Fruit fly (Drosophila melanogaster) whole organism, pupa: ENCODE data around the gene fipi.
A peak's percentile ranks its signal among the peaks of the same experiment; 100 is the strongest.

Experiments used
- CG10348 ChIP-seq: fragments of 200-800 bp; sonication (Bioruptor generic); IDR thresholded peaks from 2 replicates; pipeline ENCODE4 v1.3.6; 2022; ENCODE audit warnings: missing biosample characterization, missing genetic modification characterization
- CG12605 ChIP-seq: fragments of 200-800 bp; sonication (Bioruptor generic); IDR thresholded peaks from 2 replicates; pipeline ENCODE4 v1.3.6; 2022; ENCODE audit warnings: missing biosample characterization, missing genetic modification characterization
- CG13204 ChIP-seq: fragments of 200-800 bp; sonication (Bioruptor generic); optimal IDR thresholded peaks from 2 replicates; lab custom pipeline; 2018; ENCODE audit warnings: missing biosample characterization, mild to moderate bottlenecking, missing genetic modification characterization, moderate library complexity
- CG14655 ChIP-seq: fragments of 200-800 bp; sonication (Bioruptor generic); optimal IDR thresholded peaks from 3 replicates; lab custom pipeline; 2017; ENCODE audit warnings: mild to moderate bottlenecking, missing biosample characterization, missing genetic modification reagents, missing genetic modification characterization
- CG15710 ChIP-seq: fragments of 200-800 bp; sonication (Bioruptor generic); optimal IDR thresholded peaks from 2 replicates; lab custom pipeline; 2018; ENCODE audit warnings: missing biosample characterization, mild to moderate bottlenecking, missing genetic modification characterization, moderate library complexity
- CG17806 ChIP-seq: fragments of 200-800 bp; sonication (Bioruptor generic); optimal IDR thresholded peaks from 2 replicates; lab custom pipeline; 2018; ENCODE audit warnings: missing biosample characterization, mild to moderate bottlenecking, missing genetic modification characterization, moderate library complexity
- CG32121 ChIP-seq: fragments of 200-800 bp; sonication (Bioruptor generic); IDR thresholded peaks from 2 replicates; pipeline ENCODE4 v1.3.6; 2022; ENCODE audit warnings: missing biosample characterization, missing genetic modification characterization
- CG34367 ChIP-seq: fragments of 200-800 bp; sonication (Bioruptor generic); optimal IDR thresholded peaks from 2 replicates; lab custom pipeline; 2018; ENCODE audit warnings: missing biosample characterization, mild to moderate bottlenecking, missing genetic modification characterization
- CG4496 ChIP-seq: fragments of 200-800 bp; sonication (Bioruptor generic); IDR thresholded peaks from 3 replicates; pipeline ENCODE4 v1.3.6; 2022; ENCODE audit warnings: missing biosample characterization, missing genetic modification characterization
- CG8159 ChIP-seq: fragments of 200-800 bp; sonication (Bioruptor generic); optimal IDR thresholded peaks from 3 replicates; lab custom pipeline; 2018; ENCODE audit warnings: missing biosample characterization, mild to moderate bottlenecking, missing genetic modification characterization, moderate library complexity
- CG8301 ChIP-seq: fragments of 200-800 bp; sonication (Bioruptor generic); optimal IDR thresholded peaks from 2 replicates; lab custom pipeline; 2018; ENCODE audit warnings: missing biosample characterization, mild to moderate bottlenecking, missing genetic modification characterization
- CG9948 ChIP-seq: fragments of 200-800 bp; sonication (Bioruptor generic); optimal IDR thresholded peaks from 2 replicates; lab custom pipeline; 2018; ENCODE audit warnings: missing biosample characterization, mild to moderate bottlenecking, missing genetic modification characterization, moderate library complexity
- D1 ChIP-seq: fragments of 200-800 bp; sonication (Bioruptor generic); optimal IDR thresholded peaks from 2 replicates; lab custom pipeline; 2018; ENCODE audit warnings: missing biosample characterization, mild to moderate bottlenecking, missing genetic modification characterization, moderate library complexity
- EcR ChIP-seq: fragments of 200-800 bp; sonication (Bioruptor generic); optimal IDR thresholded peaks from 3 replicates; lab custom pipeline; 2019; ENCODE audit warnings: missing biosample characterization, missing genetic modification characterization, mild to moderate bottlenecking, moderate library complexity, missing genetic modification reagents
- Ets98B ChIP-seq: fragments of 200-800 bp; sonication (Bioruptor generic); IDR thresholded peaks from 2 replicates; pipeline ENCODE4 v1.3.6; 2022; ENCODE audit warnings: missing biosample characterization, missing genetic modification characterization
- Pif1A ChIP-seq: fragments of 200-800 bp; sonication (Bioruptor generic); optimal IDR thresholded peaks from 3 replicates; lab custom pipeline; 2016; ENCODE audit warnings: missing biosample characterization, missing genetic modification characterization
- Pif1B ChIP-seq: fragments of 200-800 bp; sonication (Bioruptor generic); optimal IDR thresholded peaks from 3 replicates; lab custom pipeline; 2016; ENCODE audit warnings: missing biosample characterization, missing genetic modification characterization
- Snoo ChIP-seq: fragments of 200-800 bp; sonication (Bioruptor generic); optimal IDR thresholded peaks from 3 replicates; lab custom pipeline; 2017; ENCODE audit warnings: missing biosample characterization, mild to moderate bottlenecking, missing genetic modification characterization, inconsistent platforms
- fd96Ca ChIP-seq: fragments of 200-800 bp; sonication (Bioruptor generic); IDR thresholded peaks from 3 replicates; pipeline ENCODE4 v1.3.6; 2022; ENCODE audit warnings: missing biosample characterization, missing genetic modification characterization
- gl ChIP-seq: fragments of 200-800 bp; sonication (Bioruptor generic); optimal IDR thresholded peaks from 2 replicates; lab custom pipeline; 2018; ENCODE audit warnings: missing biosample characterization, mild to moderate bottlenecking, missing genetic modification characterization
- rn ChIP-seq: fragments of 200-800 bp; sonication (Bioruptor generic); IDR thresholded peaks from 2 replicates; pipeline ENCODE4 v1.3.6; 2022; ENCODE audit warnings: missing biosample characterization, missing genetic modification characterization

fipi gene

DNA sequence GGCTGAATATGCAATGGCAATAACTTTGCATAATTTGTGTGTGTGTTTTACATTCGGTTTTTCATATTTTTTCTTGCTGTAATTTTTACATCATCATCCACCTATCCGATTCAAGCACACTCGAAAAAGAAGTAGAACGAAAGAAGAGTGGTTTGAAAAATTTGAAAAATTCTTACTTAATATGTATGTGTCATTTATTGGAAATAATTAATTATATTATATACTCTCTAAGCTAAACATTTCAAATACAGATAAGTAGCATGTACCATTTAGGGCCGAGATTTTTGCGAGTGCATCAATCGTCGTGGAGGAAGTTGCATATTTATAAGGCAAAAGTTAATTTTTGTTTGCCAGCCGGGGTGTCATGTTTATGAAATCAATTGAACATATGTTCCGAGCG lies 12.3 kb upstream of the fipi start:
- TF ChIP-seq D1 (tag; lab: Kevin White, UChicago): no peak
- TF ChIP-seq Pif1A (GFP tag; lab: Kevin White, UChicago): no peak
- peak; percentile 3 for TF ChIP-seq CG17806 (tag; lab: Kevin White, UChicago)
- peak; percentile 14 for TF ChIP-seq CG8159 (tag; lab: Kevin White, UChicago)
- TF ChIP-seq, all 21 proteins: peak for 2

DNA sequence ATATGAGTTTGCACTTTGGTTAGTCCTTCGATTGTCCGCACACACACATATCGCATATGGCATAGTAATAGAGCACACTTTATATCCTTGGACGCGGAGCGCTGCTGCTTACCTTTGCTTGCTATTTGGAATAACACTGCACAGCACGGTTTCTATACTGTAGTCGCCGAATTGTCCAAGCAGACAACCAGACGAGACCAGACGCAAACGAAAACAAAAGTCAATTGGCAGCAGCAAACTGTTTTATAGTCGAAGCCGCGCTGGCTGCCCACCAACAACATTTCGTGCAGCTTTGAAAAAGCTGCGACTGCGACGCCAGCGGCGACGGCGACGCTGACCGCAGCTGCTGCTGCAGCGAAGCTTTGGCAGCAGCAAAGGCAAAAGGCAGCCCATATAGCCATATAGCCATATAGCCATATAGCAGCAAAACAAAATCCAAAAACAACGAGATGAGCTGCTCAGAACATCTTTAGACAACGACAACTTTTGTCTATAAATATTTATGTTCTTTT lies 7.9 kb upstream of the fipi start, which contains the start of gene slf:
Gene slf (minus strand): TSS at position 219 of the 512 bp plus-strand sequence.
- TF ChIP-seq CG10348 (GFP tag; lab: Robert Waterston, UW) (no peak), CG8159 (tag; lab: Kevin White, UChicago) (no peak), Ets98B (0 out of 2 replicates have a peak, but pooled peaks have one; percentile 23), Pif1A (GFP tag; lab: Kevin White, UChicago) (no peak)

DNA sequence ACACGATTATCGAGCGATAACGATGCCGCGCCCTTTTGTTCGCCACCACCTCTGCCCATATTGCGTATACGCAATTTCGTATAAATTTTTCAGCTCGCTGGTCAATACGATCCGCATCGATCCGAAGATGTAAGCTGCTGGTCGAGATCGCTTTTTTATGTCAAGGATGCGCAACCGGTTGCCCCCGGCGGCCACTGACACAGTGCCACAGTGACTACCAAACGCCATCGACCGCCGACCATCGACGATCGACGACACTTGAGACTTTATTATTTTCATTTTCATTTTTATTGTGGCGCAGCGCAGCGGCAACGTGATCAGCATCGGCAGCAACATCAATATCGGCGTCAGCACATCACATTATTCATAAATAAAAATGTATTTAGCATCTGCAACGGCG lies 6.2 kb upstream of the fipi start:
- TF ChIP-seq CG8301 (tag; lab: Kevin White, UChicago) (no peak), EcR (peak; percentile 95)

DNA sequence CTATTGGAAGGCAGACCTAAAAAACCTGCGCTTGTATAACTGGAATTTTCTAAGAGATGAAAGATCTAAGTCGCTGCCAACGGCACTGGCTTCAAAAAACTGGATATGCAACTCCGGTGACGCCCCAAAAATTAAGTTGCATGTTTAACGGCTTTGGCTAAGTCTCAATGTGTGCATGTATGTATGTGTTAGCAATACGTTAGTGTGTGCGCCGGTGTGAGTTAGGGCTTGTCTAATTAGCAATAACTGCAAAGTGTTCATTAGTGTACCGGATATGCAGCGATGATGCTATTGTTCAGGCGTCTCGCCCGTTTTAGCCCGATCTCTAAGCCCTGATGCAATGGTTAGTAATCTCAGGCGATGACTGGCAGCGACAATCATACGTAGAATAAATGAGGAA lies 5.0 kb upstream of the fipi start:
- TF ChIP-seq CG10348 (GFP tag; lab: Robert Waterston, UW) (no peak), EcR (no peak), CG15710 (tag; lab: Kevin White, UChicago) (no peak), Pif1B (GFP tag; lab: Kevin White, UChicago) (no peak), CG17806 (tag; lab: Kevin White, UChicago) (no peak), Pif1A (GFP tag; lab: Kevin White, UChicago) (no peak), rn (no peak), gl (tag; lab: Kevin White, UChicago) (no peak), CG34367 (tag; lab: Kevin White, UChicago) (no peak), CG9948 (tag; lab: Kevin White, UChicago) (no peak), CG8159 (tag; lab: Kevin White, UChicago) (no peak), CG4496 (GFP tag; lab: Robert Waterston, UW) (no peak), fd96Ca (GFP tag; lab: Robert Waterston, UW) (no peak), CG12605 (GFP tag; lab: Robert Waterston, UW) (no peak), Ets98B (no peak), CG32121 (GFP tag; lab: Robert Waterston, UW) (no peak)

DNA sequence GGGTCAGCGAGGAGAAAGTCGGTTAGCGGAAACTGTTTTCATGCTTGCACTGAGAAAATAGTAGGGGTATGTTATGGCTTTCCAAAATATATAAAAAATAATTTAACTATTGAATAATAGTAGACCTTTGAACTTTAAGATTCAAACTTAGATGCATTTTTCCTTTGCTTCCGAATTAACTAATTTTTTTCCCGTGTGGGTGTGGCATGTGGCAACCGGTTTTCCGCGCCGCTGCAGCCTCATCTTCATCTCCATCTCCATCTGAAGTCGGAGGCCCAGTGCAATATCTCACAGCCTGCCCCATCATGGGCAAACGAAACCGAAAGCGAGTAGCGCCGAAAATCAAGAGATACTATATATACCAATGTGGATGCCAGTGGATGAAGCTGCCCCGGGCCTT lies 3.8 kb upstream of the fipi start:
- peak; percentile 73 for TF ChIP-seq Pif1A (GFP tag; lab: Kevin White, UChicago)
- TF ChIP-seq CG8159 (tag; lab: Kevin White, UChicago): peak; percentile 50
- TF ChIP-seq gl (tag; lab: Kevin White, UChicago): no peak
- peak; percentile 12 for TF ChIP-seq CG9948 (tag; lab: Kevin White, UChicago)
- peak; percentile 89 for TF ChIP-seq CG14655 (GFP tag; lab: Kevin White, UChicago)
- TF ChIP-seq EcR: no peak
- no peak for TF ChIP-seq CG10348 (GFP tag; lab: Robert Waterston, UW)
- TF ChIP-seq CG4496 (GFP tag; lab: Robert Waterston, UW): peak; percentile 81
- TF ChIP-seq Ets98B: peak; percentile 87
- no peak for TF ChIP-seq CG13204
- no peak for TF ChIP-seq CG15710 (tag; lab: Kevin White, UChicago)
- no peak for TF ChIP-seq Pif1B (GFP tag; lab: Kevin White, UChicago)
- TF ChIP-seq D1 (tag; lab: Kevin White, UChicago): no peak
- peak; percentile 89 for TF ChIP-seq fd96Ca (GFP tag; lab: Robert Waterston, UW)
- no peak for TF ChIP-seq CG34367 (tag; lab: Kevin White, UChicago)
- TF ChIP-seq CG17806 (tag; lab: Kevin White, UChicago): peak; percentile 50
- peak; percentile 67 for TF ChIP-seq rn
- TF ChIP-seq Snoo: no peak
- TF ChIP-seq CG8301 (tag; lab: Kevin White, UChicago): peak; percentile 88
- TF ChIP-seq CG12605 (GFP tag; lab: Robert Waterston, UW): no peak
- peak; percentile 55 for TF ChIP-seq CG32121 (GFP tag; lab: Robert Waterston, UW)
- TF ChIP-seq, all 21 proteins: peak for 11

DNA sequence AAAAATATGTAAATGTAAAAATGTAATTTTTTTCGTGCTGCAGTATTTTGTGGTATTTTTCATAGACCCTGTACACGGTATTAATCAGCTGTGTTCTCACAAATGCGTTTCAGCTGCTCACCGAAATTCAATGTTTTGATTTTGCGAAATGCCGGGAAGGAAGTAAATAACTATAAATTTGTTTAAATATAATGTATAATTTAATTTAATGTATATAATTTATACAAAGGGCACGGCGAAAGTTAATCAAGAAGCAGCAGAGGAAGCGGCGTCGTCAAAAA lies 620 bp upstream of the fipi start, which contains the start of gene CG3294:
Gene CG3294 (plus strand): TSS at position 26 of the 281 bp plus-strand sequence.
- no peak for TF ChIP-seq rn
- TF ChIP-seq CG15710 (tag; lab: Kevin White, UChicago): no peak
- TF ChIP-seq D1 (tag; lab: Kevin White, UChicago): no peak
- TF ChIP-seq Snoo: no peak
- no peak for TF ChIP-seq CG34367 (tag; lab: Kevin White, UChicago)
- TF ChIP-seq CG8159 (tag; lab: Kevin White, UChicago): no peak
- TF ChIP-seq CG12605 (GFP tag; lab: Robert Waterston, UW): no peak
- no peak for TF ChIP-seq CG13204
- no peak for TF ChIP-seq fd96Ca (GFP tag; lab: Robert Waterston, UW)
- no peak for TF ChIP-seq CG10348 (GFP tag; lab: Robert Waterston, UW)
- TF ChIP-seq Pif1A (GFP tag; lab: Kevin White, UChicago): no peak
- no peak for TF ChIP-seq CG14655 (GFP tag; lab: Kevin White, UChicago)
- no peak for TF ChIP-seq EcR
- no peak for TF ChIP-seq Ets98B

DNA sequence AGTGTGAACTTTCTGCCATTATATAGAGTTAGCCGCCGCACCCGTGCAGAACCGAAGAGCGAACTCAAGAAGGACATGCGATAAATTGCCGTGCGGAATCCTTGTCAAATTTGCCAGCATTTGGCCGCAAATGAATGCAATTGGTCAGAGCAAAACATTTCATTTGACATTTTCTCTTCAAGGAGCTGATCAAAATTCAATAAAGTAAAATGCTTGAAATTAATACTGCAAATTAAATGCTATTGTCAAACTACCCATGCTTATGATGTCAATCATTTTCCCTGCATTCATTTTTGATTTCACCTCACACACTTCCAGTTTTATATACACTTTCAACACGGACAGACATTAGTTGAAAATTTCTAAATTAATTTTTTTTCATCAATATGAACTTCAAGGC lies 31.2 kb downstream of the fipi start, which contains the start of gene CG42523:
Gene CG42523 (plus strand): TSS at position 301 of the 400 bp plus-strand sequence.
- no peak for TF ChIP-seq CG8301 (tag; lab: Kevin White, UChicago)
- TF ChIP-seq CG32121 (GFP tag; lab: Robert Waterston, UW): no peak
- TF ChIP-seq CG34367 (tag; lab: Kevin White, UChicago): no peak
- no peak for TF ChIP-seq CG9948 (tag; lab: Kevin White, UChicago)
- no peak for TF ChIP-seq CG15710 (tag; lab: Kevin White, UChicago)
- TF ChIP-seq CG10348 (GFP tag; lab: Robert Waterston, UW): no peak
- TF ChIP-seq gl (tag; lab: Kevin White, UChicago): no peak
- no peak for TF ChIP-seq D1 (tag; lab: Kevin White, UChicago)
- TF ChIP-seq CG17806 (tag; lab: Kevin White, UChicago): no peak
- TF ChIP-seq CG4496 (GFP tag; lab: Robert Waterston, UW): no peak
- no peak for TF ChIP-seq Pif1A (GFP tag; lab: Kevin White, UChicago)
- no peak for TF ChIP-seq Pif1B (GFP tag; lab: Kevin White, UChicago)
- TF ChIP-seq CG12605 (GFP tag; lab: Robert Waterston, UW): no peak
- TF ChIP-seq fd96Ca (GFP tag; lab: Robert Waterston, UW): no peak
- TF ChIP-seq Snoo: no peak
- no peak for TF ChIP-seq CG8159 (tag; lab: Kevin White, UChicago)
- TF ChIP-seq EcR: no peak
- no peak for TF ChIP-seq CG13204
- TF ChIP-seq CG14655 (GFP tag; lab: Kevin White, UChicago): no peak
- TF ChIP-seq Ets98B: no peak
